Worm (Caenorhabditis elegans): ENCODE data around the gene nhr-25.

ce11 chrX:13006328-13006727, 2.0 kb upstream of the nhr-25 start:
- no peak for TF ChIP-seq nhr-67 (tag; optimal IDR thresholded peaks at IDR 0.05)
- TF ChIP-seq elt-2 (tag; optimal IDR thresholded peaks at IDR 0.05) = no peak
- TF ChIP-seq egl-27 (tag; optimal IDR thresholded peaks at IDR 0.05) = no peak
- TF ChIP-seq nhr-12 (tag; optimal IDR thresholded peaks at IDR 0.05) = no peak
- no peak for TF ChIP-seq pha-4 (tag; optimal IDR thresholded peaks at IDR 0.05)
